Fruit fly (Drosophila melanogaster) whole organism, embryonic: ENCODE results near the gene CG13609.

ENCODE experiments used
- Ada2b ChIP-seq: fragments of 200-800 bp; sonication (Bioruptor generic); IDR thresholded peaks from 2 replicates; pipeline ENCODE4 v1.3.6; 2022; ENCODE audit warnings: missing biosample characterization, missing genetic modification characterization
- Bdp1 ChIP-seq: fragments of 200-800 bp; sonication (Bioruptor generic); optimal IDR thresholded peaks from 3 replicates; lab custom pipeline; 2016; ENCODE audit warnings: missing biosample characterization, missing genetic modification characterization
- CG10267 ChIP-seq: fragments of 200-800 bp; sonication (Bioruptor generic); optimal IDR thresholded peaks from 2 replicates; lab custom pipeline; 2018; ENCODE audit warnings: missing biosample characterization, mild to moderate bottlenecking, missing genetic modification characterization, moderate library complexity
- CG10654 ChIP-seq: fragments of 200-800 bp; sonication (Bioruptor generic); optimal IDR thresholded peaks from 2 replicates; lab custom pipeline; 2016; ENCODE audit warnings: missing biosample characterization, missing genetic modification characterization
- CG11560 ChIP-seq: fragments of 200-800 bp; sonication (Bioruptor generic); IDR thresholded peaks from 3 replicates; pipeline ENCODE4 v1.3.6; 2022; ENCODE audit warnings: missing biosample characterization, missing genetic modification characterization
- CG12155 ChIP-seq: fragments of 200-800 bp; sonication (Bioruptor generic); optimal IDR thresholded peaks from 3 replicates; lab custom pipeline; 2016; ENCODE audit warnings: missing biosample characterization, missing genetic modification characterization
- CG14441 ChIP-seq: fragments of 200-800 bp; sonication (Bioruptor generic); IDR thresholded peaks from 2 replicates; pipeline ENCODE4 v1.3.6; 2022; ENCODE audit warnings: missing biosample characterization, missing genetic modification characterization
- CG14860 ChIP-seq: fragments of 200-800 bp; sonication (Bioruptor generic); IDR thresholded peaks from 3 replicates; pipeline ENCODE4 v1.3.6; 2022; ENCODE audit warnings: missing biosample characterization, missing genetic modification characterization; ENCODE audit not compliant: partially characterized antibody
- CG14965 ChIP-seq: fragments of 200-800 bp; sonication (Bioruptor generic); optimal IDR thresholded peaks from 2 replicates; lab custom pipeline; 2016; ENCODE audit warnings: missing biosample characterization, missing genetic modification characterization, borderline replicate concordance
- CG17361 ChIP-seq: fragments of 200-800 bp; sonication (Bioruptor generic); IDR thresholded peaks from 3 replicates; pipeline ENCODE4 v1.3.6; 2022; ENCODE audit warnings: missing biosample characterization, missing genetic modification characterization
- CG2199 ChIP-seq: fragments of 200-800 bp; sonication (Bioruptor generic); IDR thresholded peaks from 3 replicates; pipeline ENCODE4 v1.3.6; 2022; ENCODE audit warnings: missing biosample characterization, missing genetic modification characterization
- CG30431 ChIP-seq: fragments of 200-800 bp; sonication (Bioruptor generic); optimal IDR thresholded peaks from 2 replicates; lab custom pipeline; 2017; ENCODE audit warnings: missing biosample characterization, missing genetic modification characterization
- CG3281 ChIP-seq: fragments of 200-800 bp; sonication (Bioruptor generic); optimal IDR thresholded peaks from 3 replicates; lab custom pipeline; 2017; ENCODE audit warnings: missing biosample characterization, mild to moderate bottlenecking, missing genetic modification characterization
- CG43689 ChIP-seq: fragments of 200-800 bp; sonication (Bioruptor generic); IDR thresholded peaks from 2 replicates; pipeline ENCODE4 v1.3.6; 2022; ENCODE audit warnings: missing biosample characterization, missing genetic modification characterization
- CG6272 ChIP-seq: fragments of 200-800 bp; sonication (Bioruptor generic); IDR thresholded peaks from 2 replicates; pipeline ENCODE4 v1.3.6; 2022; ENCODE audit warnings: missing biosample characterization, missing genetic modification characterization
- CG6765 ChIP-seq: fragments of 200-800 bp; sonication (Bioruptor generic); optimal IDR thresholded peaks from 3 replicates; lab custom pipeline; 2017; ENCODE audit warnings: missing biosample characterization, mild to moderate bottlenecking, missing genetic modification characterization
- CG7745 ChIP-seq: fragments of 200-800 bp; sonication (Bioruptor generic); optimal IDR thresholded peaks from 2 replicates; lab custom pipeline; 2018; ENCODE audit warnings: missing biosample characterization, mild to moderate bottlenecking, missing genetic modification characterization, moderate library complexity
- CG7928 ChIP-seq: fragments of 200-800 bp; sonication (Bioruptor generic); optimal IDR thresholded peaks from 2 replicates; lab custom pipeline; 2017; ENCODE audit warnings: missing biosample characterization, mild to moderate bottlenecking, missing genetic modification characterization
- CG8359 ChIP-seq: fragments of 200-800 bp; sonication (Bioruptor generic); optimal IDR thresholded peaks from 2 replicates; lab custom pipeline; 2017; ENCODE audit warnings: missing biosample characterization, mild to moderate bottlenecking, missing genetic modification characterization, borderline replicate concordance
- CG9437 ChIP-seq: fragments of 200-800 bp; sonication (Bioruptor generic); optimal IDR thresholded peaks from 2 replicates; lab custom pipeline; 2018; ENCODE audit warnings: missing biosample characterization, mild to moderate bottlenecking, missing genetic modification characterization
- CG9817 ChIP-seq: fragments of 200-800 bp; sonication (Bioruptor generic); optimal IDR thresholded peaks from 2 replicates; lab custom pipeline; 2018; ENCODE audit warnings: missing biosample characterization, mild to moderate bottlenecking, missing genetic modification characterization, moderate library complexity
- D19A ChIP-seq: fragments of 200-800 bp; optimal IDR thresholded peaks from 3 replicates; lab custom pipeline; 2019; ENCODE audit warnings: missing biosample characterization, mild to moderate bottlenecking, missing genetic modification characterization, moderate library complexity
- Fer1 ChIP-seq: fragments of 200-800 bp; sonication (Bioruptor generic); optimal IDR thresholded peaks from 2 replicates; lab custom pipeline; 2017; ENCODE audit warnings: missing biosample characterization, mild to moderate bottlenecking, missing genetic modification characterization
- HLH3B ChIP-seq: fragments of 200-800 bp; sonication (Bioruptor generic); IDR thresholded peaks from 2 replicates; pipeline ENCODE4 v1.3.6; 2022; ENCODE audit warnings: missing biosample characterization, missing genetic modification characterization
- Lim3 ChIP-seq: fragments of 200-800 bp; sonication (Bioruptor generic); IDR thresholded peaks from 2 replicates; pipeline ENCODE4 v1.3.6; 2022; ENCODE audit warnings: missing biosample characterization, missing genetic modification characterization
- MBD-R2 ChIP-seq: fragments of 200-800 bp; sonication (Bioruptor generic); IDR thresholded peaks from 2 replicates; pipeline ENCODE4 v1.3.6; 2022; ENCODE audit warnings: missing biosample characterization, missing genetic modification characterization
- MESR4 ChIP-seq: fragments of 200-800 bp; sonication (Bioruptor generic); optimal IDR thresholded peaks from 2 replicates; lab custom pipeline; 2018; ENCODE audit warnings: missing biosample characterization, mild to moderate bottlenecking, missing genetic modification characterization, moderate library complexity
- Max ChIP-seq: fragments of 200-800 bp; sonication (Bioruptor generic); optimal IDR thresholded peaks from 2 replicates; lab custom pipeline; 2016; ENCODE audit warnings: missing biosample characterization, mild to moderate bottlenecking, missing genetic modification characterization
- Myb ChIP-seq: fragments of 200-800 bp; sonication (Bioruptor generic); optimal IDR thresholded peaks from 2 replicates; lab custom pipeline; 2016; ENCODE audit warnings: missing biosample characterization, missing genetic modification characterization
- PHDP ChIP-seq: fragments of 200-800 bp; sonication (Bioruptor generic); optimal IDR thresholded peaks from 3 replicates; lab custom pipeline; 2018; ENCODE audit warnings: missing biosample characterization, mild to moderate bottlenecking, missing genetic modification characterization, moderate library complexity
- Rx ChIP-seq: fragments of 200-800 bp; sonication (Bioruptor generic); IDR thresholded peaks from 2 replicates; pipeline ENCODE4 v1.3.6; 2022; ENCODE audit warnings: missing biosample characterization, missing genetic modification characterization
- Usf ChIP-seq: fragments of 200-800 bp; sonication (Bioruptor generic); optimal IDR thresholded peaks from 2 replicates; lab custom pipeline; 2017; ENCODE audit warnings: missing genotype, missing biosample characterization, missing genetic modification characterization
- Vsx1 ChIP-seq: fragments of 200-800 bp; sonication (Bioruptor generic); optimal IDR thresholded peaks from 2 replicates; lab custom pipeline; 2017; ENCODE audit warnings: missing biosample characterization, mild to moderate bottlenecking, missing genetic modification characterization, missing genetic modification reagents
- bbx ChIP-seq: fragments of 200-800 bp; sonication (Bioruptor generic); IDR thresholded peaks from 2 replicates; pipeline ENCODE4 v1.3.6; 2022; ENCODE audit warnings: missing biosample characterization, missing genetic modification characterization; ENCODE audit not compliant: partially characterized antibody
- caup ChIP-seq: fragments of 200-800 bp; sonication (Bioruptor generic); optimal IDR thresholded peaks from 3 replicates; lab custom pipeline; 2017; ENCODE audit warnings: missing biosample characterization, mild to moderate bottlenecking, missing genetic modification characterization, moderate library complexity; ENCODE audit not compliant: severe bottlenecking
- ci ChIP-seq: fragments of 200-800 bp; sonication (Bioruptor generic); IDR thresholded peaks from 3 replicates; pipeline ENCODE4 v1.3.6; 2022; ENCODE audit warnings: missing biosample characterization, missing genetic modification characterization
- emc ChIP-seq: fragments of 200-800 bp; sonication (Bioruptor generic); optimal IDR thresholded peaks from 2 replicates; lab custom pipeline; 2016; ENCODE audit warnings: missing biosample characterization, missing genetic modification characterization
- ewg ChIP-seq: fragments of 200-800 bp; sonication (Bioruptor generic); optimal IDR thresholded peaks from 3 replicates; lab custom pipeline; 2017; ENCODE audit warnings: mild to moderate bottlenecking, missing biosample characterization, missing genetic modification reagents, missing genetic modification characterization
- fd3F ChIP-seq: fragments of 200-800 bp; sonication (Bioruptor generic); optimal IDR thresholded peaks from 2 replicates; lab custom pipeline; 2018; ENCODE audit warnings: missing biosample characterization, mild to moderate bottlenecking, missing genetic modification characterization, moderate library complexity
- gfzf ChIP-seq: fragments of 200-800 bp; sonication (Bioruptor generic); optimal IDR thresholded peaks from 2 replicates; lab custom pipeline; 2016; ENCODE audit warnings: missing biosample characterization, mild to moderate bottlenecking, missing genetic modification characterization, moderate library complexity
- grn ChIP-seq: fragments of 200-800 bp; sonication (Bioruptor generic); optimal IDR thresholded peaks from 3 replicates; lab custom pipeline; 2017; ENCODE audit warnings: missing biosample characterization, missing genetic modification characterization
- ken ChIP-seq: fragments of 200-800 bp; sonication (Bioruptor generic); IDR thresholded peaks from 3 replicates; pipeline ENCODE4 v1.3.6; 2022; ENCODE audit warnings: missing biosample characterization, missing genetic modification characterization
- lola ChIP-seq, 3 experiments: fragments of >200 bp in 2 of 3; fragments of 200-800 bp in 1 of 3; sonication (Bioruptor generic) in 1 of 3; optimal IDR thresholded peaks; 2 replicates each; lab custom pipeline; 2017 to 2019; ENCODE audit warnings: missing biosample characterization in 3 of 3, missing genetic modification characterization in 3 of 3, mild to moderate bottlenecking in 1 of 3, moderate library complexity in 1 of 3
- nom ChIP-seq: fragments of 200-800 bp; sonication (Bioruptor generic); optimal IDR thresholded peaks from 2 replicates; lab custom pipeline; 2017; ENCODE audit warnings: missing biosample characterization, missing genetic modification characterization, mild to moderate bottlenecking, moderate library complexity, missing genetic modification reagents
- pros ChIP-seq: fragments of 200-800 bp; sonication (Bioruptor generic); optimal IDR thresholded peaks from 3 replicates; lab custom pipeline; 2019; ENCODE audit warnings: missing biosample characterization, mild to moderate bottlenecking, missing genetic modification characterization, moderate library complexity
- schlank ChIP-seq: fragments of 200-800 bp; sonication (Bioruptor generic); optimal IDR thresholded peaks from 2 replicates; lab custom pipeline; 2018; ENCODE audit warnings: missing biosample characterization, mild to moderate bottlenecking, missing genetic modification characterization
- sob ChIP-seq: fragments of 200-800 bp; sonication (Bioruptor generic); IDR thresholded peaks from 2 replicates; pipeline ENCODE4 v1.3.6; 2022; ENCODE audit warnings: missing biosample characterization, missing genetic modification characterization
- sug ChIP-seq: fragments of 200-800 bp; optimal IDR thresholded peaks from 2 replicates; lab custom pipeline; 2019; ENCODE audit warnings: missing biosample characterization, mild to moderate bottlenecking, missing genetic modification characterization, moderate library complexity
- trem ChIP-seq: fragments of 200-800 bp; optimal IDR thresholded peaks from 3 replicates; lab custom pipeline; 2019; ENCODE audit warnings: missing biosample characterization, mild to moderate bottlenecking, missing genetic modification characterization, moderate library complexity
- wdn ChIP-seq: fragments of 200-800 bp; sonication (Bioruptor generic); IDR thresholded peaks from 2 replicates; pipeline ENCODE4 v1.3.6; 2022; ENCODE audit warnings: missing biosample characterization, missing genetic modification characterization
- yki ChIP-seq: fragments of >200 bp; optimal IDR thresholded peaks from 3 replicates; lab custom pipeline; 2018

CG13609 gene

dm6 chr3R:24226744-24227143 is at the start of gene CG13609, which contains the start of gene Spps (continued):
- TF ChIP-seq CG6765 (no peak), CG9817 (tag; lab: Kevin White, UChicago) (no peak), Max (GFP tag; lab: Kevin White, UChicago) (no peak), CG7745 (tag; lab: Kevin White, UChicago) (no peak), CG14441 (GFP tag; lab: Robert Waterston, UW) (0 out of 2 replicates have a peak, but pooled peaks have one; percentile 5), CG14860 (GFP tag; lab: Robert Waterston, UW) (peak; percentile 92), CG12155 (GFP tag; lab: Kevin White, UChicago) (no peak), ewg (GFP tag; lab: Kevin White, UChicago) (peak; percentile 11), CG8359 (GFP tag; lab: Kevin White, UChicago) (no peak), Myb (GFP tag; lab: Kevin White, UChicago) (peak; percentile 95), ci (GFP tag; lab: Robert Waterston, UW) (no peak), emc (GFP tag; lab: Kevin White, UChicago) (no peak), nom (peak; percentile 10), CG3281 (GFP tag; lab: Kevin White, UChicago) (peak; percentile 3), CG17361 (GFP tag; lab: Robert Waterston, UW) (no peak), CG7928 (peak; percentile 74), HLH3B (GFP tag; lab: Robert Waterston, UW) (no peak), bbx (peak; percentile 98), CG2199 (no peak), CG9437 (GFP tag; lab: Kevin White, UChicago) (no peak), pros (GFP tag; lab: Kevin White, UChicago) (no peak), ken (GFP tag; lab: Robert Waterston, UW) (no peak), CG6272 (peak; percentile 36), Fer1 (GFP tag; lab: Kevin White, UChicago) (peak; percentile 24), Vsx1 (GFP tag; lab: Kevin White, UChicago) (no peak), CG10267 (peak; percentile 40), sob (GFP tag; lab: Robert Waterston, UW) (peak; percentile 47; the same call in 1 of the 2 replicates), lola (GFP tag; optimal IDR thresholded peaks at IDR 0.05; lab: Kevin White, UChicago) (no peak), PHDP (no peak), Usf (GFP tag; lab: Kevin White, UChicago) (no peak), Bdp1 (GFP tag; lab: Kevin White, UChicago) (no peak), schlank (no peak), CG11560 (no peak), CG30431 (GFP tag; lab: Kevin White, UChicago) (no peak), D19A (tag; lab: Kevin White, UChicago) (no peak), Ada2b (no peak), fd3F (GFP tag; lab: Kevin White, UChicago) (no peak), grn (GFP tag; lab: Kevin White, UChicago) (peak; percentile 65), sug (tag; lab: Kevin White, UChicago) (peak; percentile 25), Rx (GFP tag; lab: Robert Waterston, UW) (no peak), CG43689 (GFP tag; lab: Robert Waterston, UW) (no peak), yki (lab: Kevin White, UChicago) (no peak), CG14965 (GFP tag; lab: Kevin White, UChicago) (no peak), wdn (GFP tag; lab: Robert Waterston, UW) (no peak), gfzf (GFP tag; lab: Kevin White, UChicago) (peak; percentile 55), Lim3 (GFP tag; lab: Robert Waterston, UW) (no peak), MBD-R2 (peak; percentile 95), trem (tag; lab: Kevin White, UChicago) (peak; percentile 88), caup (GFP tag; lab: Kevin White, UChicago) (peak; percentile 33), MESR4 (peak; percentile 87), CG10654 (GFP tag; lab: Kevin White, UChicago) (no peak)
